Worm (Caenorhabditis elegans): ENCODE results near the gene ugt-12.

The ugt-12 gene

ce11 chrV:4929842-4930241 lies 40.4 kb upstream of the ugt-12 start, which contains the start of gene str-205:
Gene str-205, minus strand, starts transcription at chrV:4929942.
- no peak for TF ChIP-seq nhr-237 (tag; optimal IDR thresholded peaks at IDR 0.05)
- TF ChIP-seq fkh-10 (GFP tag; optimal IDR thresholded peaks at IDR 0.05) = no peak
- no peak for TF ChIP-seq sea-2 (GFP tag; optimal IDR thresholded peaks at IDR 0.05)
- TF ChIP-seq nhr-12 (tag; optimal IDR thresholded peaks at IDR 0.05) = no peak
- no peak for TF ChIP-seq elt-1 (tag; optimal IDR thresholded peaks at IDR 0.05)
- TF ChIP-seq nhr-76 (tag; optimal IDR thresholded peaks at IDR 0.05) = no peak
- TF ChIP-seq hmg-11 (tag; optimal IDR thresholded peaks at IDR 0.05) = no peak
- TF ChIP-seq unc-39 (tag; optimal IDR thresholded peaks at IDR 0.05) = no peak
- TF ChIP-seq jun-1 (tag; optimal IDR thresholded peaks at IDR 0.05) = no peak
- TF ChIP-seq nfya-1 (tag; optimal IDR thresholded peaks at IDR 0.05; ENCODE audit: insufficient read depth) = no peak
- no peak for TF ChIP-seq mdl-1 (tag; optimal IDR thresholded peaks at IDR 0.05)
- TF ChIP-seq pqm-1 (tag; optimal IDR thresholded peaks at IDR 0.05) = no peak
- TF ChIP-seq ztf-4 (tag; optimal IDR thresholded peaks at IDR 0.05) = no peak
- TF ChIP-seq egl-5 (tag; optimal IDR thresholded peaks at IDR 0.05) = no peak
- no peak for TF ChIP-seq lin-15B (tag; optimal IDR thresholded peaks at IDR 0.05)
- TF ChIP-seq nhr-43 (tag; optimal IDR thresholded peaks at IDR 0.05; ENCODE audit: poor library complexity, severe bottlenecking) = no peak
- no peak for TF ChIP-seq nhr-23 (tag; optimal IDR thresholded peaks at IDR 0.05)

ce11 chrV:4926371-4926770 lies 36.9 kb upstream of the ugt-12 start, which contains the start of gene srh-21:
Gene srh-21, plus strand, starts transcription at chrV:4926671.
- TF ChIP-seq unc-39 (tag; optimal IDR thresholded peaks at IDR 0.05) (no peak), nhr-76 (tag; optimal IDR thresholded peaks at IDR 0.05) (no peak), nhr-25 (tag; optimal IDR thresholded peaks at IDR 0.05) (no peak), eor-1 (tag; optimal IDR thresholded peaks at IDR 0.05) (no peak), fkh-10 (GFP tag; optimal IDR thresholded peaks at IDR 0.05) (no peak), ceh-16 (tag; optimal IDR thresholded peaks at IDR 0.05) (no peak), skn-1 (tag; optimal IDR thresholded peaks at IDR 0.05) (no peak), mdl-1 (tag; optimal IDR thresholded peaks at IDR 0.05) (no peak), R02D3.7 (tag; optimal IDR thresholded peaks at IDR 0.05) (no peak), egl-27 (tag; optimal IDR thresholded peaks at IDR 0.05) (no peak), nhr-12 (tag; optimal IDR thresholded peaks at IDR 0.05) (no peak), ztf-11 (tag; optimal IDR thresholded peaks at IDR 0.05) (no peak), tbx-2 (tag; optimal IDR thresholded peaks at IDR 0.05) (no peak)

ce11 chrV:4924618-4925017 lies 35.2 kb upstream of the ugt-12 start, which contains the start of gene srh-20:
Gene srh-20, plus strand, starts transcription at chrV:4924918.
- TF ChIP-seq elt-1 (tag; optimal IDR thresholded peaks at IDR 0.05) (no peak), nhr-28 (tag; optimal IDR thresholded peaks at IDR 0.05) (no peak), aly-2 (tag; optimal IDR thresholded peaks at IDR 0.05) (no peak), ceh-9 (tag; optimal IDR thresholded peaks at IDR 0.05) (no peak), jun-1 (tag; optimal IDR thresholded peaks at IDR 0.05) (no peak), sea-2 (GFP tag; optimal IDR thresholded peaks at IDR 0.05) (no peak), fos-1 (tag; optimal IDR thresholded peaks at IDR 0.05) (no peak), unc-39 (tag; optimal IDR thresholded peaks at IDR 0.05) (no peak), pqm-1 (tag; optimal IDR thresholded peaks at IDR 0.05) (no peak)

- no peak for TF ChIP-seq ZK546.5 (tag; optimal IDR thresholded peaks at IDR 0.05)
- TF ChIP-seq lin-15B (tag; optimal IDR thresholded peaks at IDR 0.05) = no peak
- no peak for TF ChIP-seq zag-1 (tag; optimal IDR thresholded peaks at IDR 0.05)
- TF ChIP-seq egl-5 (tag; optimal IDR thresholded peaks at IDR 0.05) = no peak
- no peak for TF ChIP-seq hmg-11 (tag; optimal IDR thresholded peaks at IDR 0.05)
- TF ChIP-seq nhr-43 (tag; optimal IDR thresholded peaks at IDR 0.05; ENCODE audit: poor library complexity, severe bottlenecking) = no peak
- no peak for TF ChIP-seq nhr-25 (tag; optimal IDR thresholded peaks at IDR 0.05)
- TF ChIP-seq jun-1 (tag; optimal IDR thresholded peaks at IDR 0.05) = no peak
- TF ChIP-seq pha-4 (tag; optimal IDR thresholded peaks at IDR 0.05) = no peak
- TF ChIP-seq lsy-12 (tag; optimal IDR thresholded peaks at IDR 0.05) = no peak
Observed at ce11 chrV:4922024-4922423, 32.6 kb upstream of the ugt-12 start, which contains the start of gene srh-22. Gene srh-22, plus strand, starts transcription at chrV:4922324.

- TF ChIP-seq nhr-237 (tag; optimal IDR thresholded peaks at IDR 0.05) (no peak), ama-1 (optimal IDR thresholded peaks at IDR 0.05) (no peak), pqm-1 (tag; optimal IDR thresholded peaks at IDR 0.05) (no peak), ceh-16 (tag; optimal IDR thresholded peaks at IDR 0.05) (no peak), egl-5 (tag; optimal IDR thresholded peaks at IDR 0.05) (no peak)
Observed at ce11 chrV:4920690-4921152, 31.3 kb upstream of the ugt-12 start, which contains the start of the genes C02E7.8 and srh-23. Gene C02E7.8, minus strand, starts transcription at chrV:4920790. Gene srh-23, plus strand, starts transcription at chrV:4921102.
